Worm (Caenorhabditis elegans) whole organism, young adult: ENCODE results near the gene str-57.
A peak's percentile ranks its signal among the peaks of the same experiment; 100 is the strongest.

Experiments
- ama-1 ChIP-seq, 3 experiments: fragments of 150-350 bp in 1 of 3; sonication (generic microtip) in 2 of 3; optimal IDR thresholded peaks; 2 replicates each; lab custom pipeline; 2014 to 2018; ENCODE audit warnings: missing biosample characterization in 2 of 3, missing genetic modification characterization in 2 of 3, missing genetic modification reagents in 2 of 3
- him-1 ChIP-seq: sonication (generic microtip); optimal IDR thresholded peaks from 2 replicates; lab custom pipeline; 2016; ENCODE audit warnings: missing genotype, missing genetic modification reagents, missing genetic modification characterization, missing compliant biosample characterization
- lin-35 ChIP-seq, 3 experiments: fragments of 150-350 bp in 2 of 3; sonication (generic microtip) in 1 of 3; optimal IDR thresholded peaks; 2 replicates each; lab custom pipeline; 2014 to 2018; ENCODE audit warnings: missing biosample characterization in 3 of 3, missing genetic modification characterization in 3 of 3, missing genetic modification reagents in 3 of 3
- madf-10 ChIP-seq: sonication (generic microtip); optimal IDR thresholded peaks from 2 replicates; lab custom pipeline; 2016; ENCODE audit warnings: mild to moderate bottlenecking, missing genetic modification characterization, missing compliant biosample characterization
- pbrm-1 ChIP-seq: fragments of 200-800 bp; sonication (Bioruptor generic); IDR thresholded peaks from 2 replicates; pipeline ENCODE4 v1.3.6; 2022; ENCODE audit warnings: missing genetic modification reagents, missing genetic modification characterization, missing compliant biosample characterization
- snpc-1.1 ChIP-seq: sonication (generic microtip); optimal IDR thresholded peaks from 2 replicates; lab custom pipeline; 2017; ENCODE audit warnings: missing genetic modification characterization, mild to moderate bottlenecking, missing compliant biosample characterization, antibody characterized with exemption, moderate library complexity, missing genotype, missing genetic modification reagents; ENCODE audit not compliant: insufficient read depth

DNA sequence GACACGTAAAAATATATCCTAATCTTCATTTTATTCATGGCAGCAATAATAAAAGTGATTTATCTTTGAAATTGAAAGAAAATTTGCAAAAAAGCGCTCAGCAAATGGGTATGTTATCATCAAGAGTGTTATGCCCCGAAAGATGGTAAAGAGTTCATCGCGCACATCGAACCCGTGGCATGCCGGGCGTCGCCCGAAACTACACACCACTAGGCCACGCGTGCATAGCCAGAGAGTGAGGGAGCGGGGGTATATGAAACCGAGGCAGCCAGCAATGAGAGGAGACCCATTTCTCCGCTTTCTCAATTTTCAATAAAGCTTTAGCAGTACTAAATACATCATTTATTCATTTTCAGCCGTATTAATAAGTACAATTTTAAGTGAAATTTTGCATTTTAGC is 3.3 kb downstream of the str-57 start:
- TF ChIP-seq ama-1 (optimal IDR thresholded peaks at IDR 0.05; lab: Kevin White, UChicago) = no peak
- TF ChIP-seq ama-1 (GFP tag; optimal IDR thresholded peaks at IDR 0.05; lab: Kevin White, UChicago) = peak; percentile 93 to 96
- TF ChIP-seq him-1 (tag; lab: Kevin White, UChicago) = peak; percentile 96
- peak; percentile 91 for TF ChIP-seq pbrm-1 (GFP tag; lab: Robert Waterston, UW)
- TF ChIP-seq lin-35 (GFP tag; optimal IDR thresholded peaks at IDR 0.05; lab: Kevin White, UChicago) = peak in 2 of 3 experiments; percentile 30 to 82
- peak; percentile 87 for TF ChIP-seq madf-10
- TF ChIP-seq snpc-1.1 (tag; lab: Kevin White, UChicago) = peak; percentile 83
